Worm (Caenorhabditis elegans): ENCODE data around the gene nhr-106.

nhr-106 gene

ce11 chrV:501230-501629 lies 11.8 kb downstream of the nhr-106 start, which contains the start of gene str-256:
TSS of gene str-256 (minus strand) at chrV:501330.
- TF ChIP-seq med-1 (GFP tag; optimal IDR thresholded peaks at IDR 0.05; ENCODE audit: insufficient read depth) (no peak), tab-1 (GFP tag; IDR thresholded peaks at IDR 0.05) (no peak), ztf-29 (GFP tag; IDR thresholded peaks at IDR 0.05) (no peak), T22C8.4 (GFP tag; IDR thresholded peaks at IDR 0.05) (no peak), klf-2 (GFP tag; conservative IDR thresholded peaks at IDR 0.05) (no peak), flt-1 (GFP tag; IDR thresholded peaks at IDR 0.05) (no peak), ztf-23 (GFP tag; IDR thresholded peaks at IDR 0.05) (no peak), ref-1 (GFP tag; conservative IDR thresholded peaks at IDR 0.05) (no peak)

DNA sequence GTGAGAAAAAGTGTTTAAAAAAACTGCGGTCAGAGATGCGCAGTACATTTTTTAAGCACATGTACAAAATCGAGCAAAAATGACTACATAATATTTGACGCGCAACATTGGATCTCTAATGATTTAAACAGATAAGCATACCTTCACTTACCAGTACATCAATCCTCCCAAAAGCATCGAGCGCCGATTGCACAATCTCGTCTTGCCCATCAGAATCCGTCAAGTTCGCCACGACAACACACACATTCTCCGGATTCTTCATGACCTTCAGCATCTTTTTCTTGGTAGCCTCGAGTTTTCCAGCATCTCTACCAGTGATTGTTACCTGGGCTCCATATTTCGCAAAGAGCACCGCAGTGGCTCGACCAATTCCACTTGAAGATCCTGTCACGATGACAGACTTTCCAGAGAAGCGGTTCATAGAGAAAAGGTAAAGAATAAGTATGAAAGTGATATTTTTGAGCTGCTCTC lies 13.4 kb downstream of the nhr-106 start, which contains the start of gene T01G6.10:
TSS of gene T01G6.10 (minus strand) at position 421 of the 471 bp plus-strand sequence.
- TF ChIP-seq ztf-23 (GFP tag; IDR thresholded peaks at IDR 0.05): no peak
- TF ChIP-seq klf-2 (GFP tag; conservative IDR thresholded peaks at IDR 0.05): no peak
- no peak for TF ChIP-seq tab-1 (GFP tag; IDR thresholded peaks at IDR 0.05)
- TF ChIP-seq cog-1 (tag; optimal IDR thresholded peaks at IDR 0.05): no peak
- no peak for TF ChIP-seq med-1 (GFP tag; optimal IDR thresholded peaks at IDR 0.05; ENCODE audit: insufficient read depth)
- TF ChIP-seq ref-1 (GFP tag; conservative IDR thresholded peaks at IDR 0.05): no peak
- TF ChIP-seq T22C8.4 (GFP tag; IDR thresholded peaks at IDR 0.05): no peak
- no peak for TF ChIP-seq flt-1 (GFP tag; IDR thresholded peaks at IDR 0.05)
- TF ChIP-seq ztf-29 (GFP tag; IDR thresholded peaks at IDR 0.05): no peak

- TF ChIP-seq klf-2 (GFP tag; conservative IDR thresholded peaks at IDR 0.05) (no peak), flt-1 (GFP tag; IDR thresholded peaks at IDR 0.05) (no peak), ref-1 (GFP tag; conservative IDR thresholded peaks at IDR 0.05) (no peak), ztf-29 (GFP tag; IDR thresholded peaks at IDR 0.05) (no peak), tab-1 (GFP tag; IDR thresholded peaks at IDR 0.05) (no peak), ztf-23 (GFP tag; IDR thresholded peaks at IDR 0.05) (no peak), T22C8.4 (GFP tag; IDR thresholded peaks at IDR 0.05) (no peak), med-1 (GFP tag; optimal IDR thresholded peaks at IDR 0.05; ENCODE audit: insufficient read depth) (no peak), cog-1 (tag; optimal IDR thresholded peaks at IDR 0.05) (no peak)
Measured at ce11 chrV:503728-504127, 14.3 kb downstream of the nhr-106 start, which contains the start of gene srlf-35. TSS of gene srlf-35 (plus strand) at chrV:504028.

- TF ChIP-seq klf-2 (GFP tag; conservative IDR thresholded peaks at IDR 0.05) (no peak), T22C8.4 (GFP tag; IDR thresholded peaks at IDR 0.05) (no peak), ztf-23 (GFP tag; IDR thresholded peaks at IDR 0.05) (no peak), flt-1 (GFP tag; IDR thresholded peaks at IDR 0.05) (no peak), ztf-29 (GFP tag; IDR thresholded peaks at IDR 0.05) (no peak), ref-1 (GFP tag; conservative IDR thresholded peaks at IDR 0.05) (no peak), cog-1 (tag; optimal IDR thresholded peaks at IDR 0.05) (no peak), med-1 (GFP tag; optimal IDR thresholded peaks at IDR 0.05; ENCODE audit: insufficient read depth) (no peak), tab-1 (GFP tag; IDR thresholded peaks at IDR 0.05) (no peak)
Measured at ce11 chrV:505191-505590, 15.8 kb downstream of the nhr-106 start, which contains the start of gene srlf-19. TSS of gene srlf-19 (plus strand) at chrV:505491.

ce11 chrV:512420-512819 lies 23.0 kb downstream of the nhr-106 start, which contains the start of gene srh-37:
TSS of gene srh-37 (minus strand) at chrV:512520.
- TF ChIP-seq med-1 (GFP tag; optimal IDR thresholded peaks at IDR 0.05; ENCODE audit: insufficient read depth): no peak
- TF ChIP-seq ztf-29 (GFP tag; IDR thresholded peaks at IDR 0.05): no peak
- TF ChIP-seq ztf-23 (GFP tag; IDR thresholded peaks at IDR 0.05): no peak
- no peak for TF ChIP-seq T22C8.4 (GFP tag; IDR thresholded peaks at IDR 0.05)
- no peak for TF ChIP-seq cog-1 (tag; optimal IDR thresholded peaks at IDR 0.05)
- TF ChIP-seq klf-2 (GFP tag; conservative IDR thresholded peaks at IDR 0.05): no peak
- TF ChIP-seq flt-1 (GFP tag; IDR thresholded peaks at IDR 0.05): no peak
- TF ChIP-seq tab-1 (GFP tag; IDR thresholded peaks at IDR 0.05): no peak
- TF ChIP-seq ref-1 (GFP tag; conservative IDR thresholded peaks at IDR 0.05): no peak

- TF ChIP-seq ztf-29 (GFP tag; IDR thresholded peaks at IDR 0.05): no peak
- no peak for TF ChIP-seq klf-2 (GFP tag; conservative IDR thresholded peaks at IDR 0.05)
- TF ChIP-seq ref-1 (GFP tag; conservative IDR thresholded peaks at IDR 0.05): no peak
- no peak for TF ChIP-seq cog-1 (tag; optimal IDR thresholded peaks at IDR 0.05)
- TF ChIP-seq ztf-23 (GFP tag; IDR thresholded peaks at IDR 0.05): no peak
- TF ChIP-seq T22C8.4 (GFP tag; IDR thresholded peaks at IDR 0.05): no peak
- no peak for TF ChIP-seq tab-1 (GFP tag; IDR thresholded peaks at IDR 0.05)
- no peak for TF ChIP-seq med-1 (GFP tag; optimal IDR thresholded peaks at IDR 0.05; ENCODE audit: insufficient read depth)
- no peak for TF ChIP-seq flt-1 (GFP tag; IDR thresholded peaks at IDR 0.05)
Measured at ce11 chrV:519445-519844, 30.0 kb downstream of the nhr-106 start, which contains the start of gene nhr-210. TSS of gene nhr-210 (minus strand) at chrV:519545.

DNA sequence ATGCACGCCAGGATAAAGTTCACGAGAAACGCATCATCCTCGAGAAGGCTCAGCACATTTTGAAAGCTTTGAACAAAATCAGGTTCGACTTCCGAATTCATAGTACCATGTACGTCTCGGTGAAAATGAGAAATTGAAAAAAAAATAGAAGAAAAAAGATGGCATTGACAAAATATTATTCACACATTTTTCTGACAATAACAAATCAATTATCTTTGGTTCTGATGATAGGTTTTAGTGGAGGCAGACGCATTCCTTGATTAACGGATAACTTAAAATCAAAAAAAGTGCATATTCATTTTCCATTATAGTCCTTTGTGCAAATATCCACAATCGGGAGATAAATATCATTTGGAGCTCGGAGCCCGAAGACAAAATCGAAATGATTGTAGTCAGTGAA lies 32.1 kb downstream of the nhr-106 start, which contains the start of gene srw-107:
TSS of gene srw-107 (minus strand) at position 101 of the 400 bp plus-strand sequence.
- no peak for TF ChIP-seq med-1 (GFP tag; optimal IDR thresholded peaks at IDR 0.05; ENCODE audit: insufficient read depth)
- no peak for TF ChIP-seq klf-2 (GFP tag; conservative IDR thresholded peaks at IDR 0.05)
- no peak for TF ChIP-seq ztf-29 (GFP tag; IDR thresholded peaks at IDR 0.05)
- no peak for TF ChIP-seq ztf-23 (GFP tag; IDR thresholded peaks at IDR 0.05)
- TF ChIP-seq ref-1 (GFP tag; conservative IDR thresholded peaks at IDR 0.05): no peak
- TF ChIP-seq flt-1 (GFP tag; IDR thresholded peaks at IDR 0.05): no peak
- TF ChIP-seq T22C8.4 (GFP tag; IDR thresholded peaks at IDR 0.05): no peak
- TF ChIP-seq tab-1 (GFP tag; IDR thresholded peaks at IDR 0.05): no peak
- TF ChIP-seq cog-1 (tag; optimal IDR thresholded peaks at IDR 0.05): no peak

DNA sequence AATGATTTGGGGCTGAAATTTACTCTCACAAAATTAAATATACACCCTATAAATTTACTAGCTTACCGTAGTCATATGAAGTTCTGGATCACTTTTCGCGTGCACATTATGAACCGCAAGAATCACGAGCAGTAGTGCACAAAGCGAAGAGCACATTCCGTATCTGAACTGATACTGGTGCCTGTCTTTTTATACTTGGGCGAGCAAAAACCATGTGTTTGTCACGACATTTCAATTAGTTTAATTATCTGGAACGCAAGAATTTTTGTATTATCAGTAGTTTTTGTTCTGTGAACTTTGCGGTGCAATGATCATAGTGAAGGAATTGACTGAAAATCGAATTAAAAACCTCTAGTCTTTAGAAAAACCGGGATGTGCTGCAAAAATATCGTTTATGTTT lies 34.6 kb downstream of the nhr-106 start, which contains the start of gene lipl-3:
TSS of gene lipl-3 (minus strand) at position 161 of the 400 bp plus-strand sequence.
- TF ChIP-seq klf-2 (GFP tag; conservative IDR thresholded peaks at IDR 0.05): no peak

DNA sequence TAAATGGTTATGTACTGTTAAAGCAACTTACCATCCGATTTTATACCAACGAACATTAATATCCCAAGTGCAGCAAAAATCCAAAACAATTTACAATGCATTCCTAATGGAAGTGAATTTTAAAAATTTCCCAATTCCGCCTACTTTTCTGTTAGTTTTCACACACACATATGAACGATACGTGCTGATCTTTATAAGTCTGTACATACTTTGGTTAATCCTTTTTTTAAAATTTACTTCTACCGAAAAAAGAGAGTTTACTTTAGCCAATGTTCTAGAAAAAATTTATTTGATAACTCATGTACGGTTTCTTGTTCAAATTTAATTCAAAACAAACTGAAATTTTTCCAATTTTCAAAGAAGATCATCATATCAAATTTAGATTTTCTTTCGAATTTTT lies 35.6 kb downstream of the nhr-106 start, which contains the start of gene R11G11.16:
TSS of gene R11G11.16 (minus strand) at position 101 of the 400 bp plus-strand sequence.
- TF ChIP-seq ztf-23 (GFP tag; IDR thresholded peaks at IDR 0.05) (no peak), ztf-29 (GFP tag; IDR thresholded peaks at IDR 0.05) (no peak), flt-1 (GFP tag; IDR thresholded peaks at IDR 0.05) (no peak), T22C8.4 (GFP tag; IDR thresholded peaks at IDR 0.05) (no peak), klf-2 (GFP tag; conservative IDR thresholded peaks at IDR 0.05) (no peak), ref-1 (GFP tag; conservative IDR thresholded peaks at IDR 0.05) (no peak), tab-1 (GFP tag; IDR thresholded peaks at IDR 0.05) (no peak), med-1 (GFP tag; optimal IDR thresholded peaks at IDR 0.05; ENCODE audit: insufficient read depth) (no peak), cog-1 (tag; optimal IDR thresholded peaks at IDR 0.05) (no peak)

Data from whole organism, midembryonic.